Worm (Caenorhabditis elegans) whole organism, L4/young adult: ENCODE data around the gene Y38H8A.7.

ENCODE experiments used
- dao-5 ChIP-seq: sonication (generic microtip); optimal IDR thresholded peaks from 2 replicates; lab custom pipeline; 2016; ENCODE audit warnings: missing genotype, missing genetic modification characterization, moderate library complexity, missing compliant biosample characterization
- him-1 ChIP-seq: sonication (generic microtip); optimal IDR thresholded peaks from 2 replicates; lab custom pipeline; 2016; ENCODE audit warnings: missing genotype, missing genetic modification reagents, missing genetic modification characterization, missing compliant biosample characterization

DNA sequence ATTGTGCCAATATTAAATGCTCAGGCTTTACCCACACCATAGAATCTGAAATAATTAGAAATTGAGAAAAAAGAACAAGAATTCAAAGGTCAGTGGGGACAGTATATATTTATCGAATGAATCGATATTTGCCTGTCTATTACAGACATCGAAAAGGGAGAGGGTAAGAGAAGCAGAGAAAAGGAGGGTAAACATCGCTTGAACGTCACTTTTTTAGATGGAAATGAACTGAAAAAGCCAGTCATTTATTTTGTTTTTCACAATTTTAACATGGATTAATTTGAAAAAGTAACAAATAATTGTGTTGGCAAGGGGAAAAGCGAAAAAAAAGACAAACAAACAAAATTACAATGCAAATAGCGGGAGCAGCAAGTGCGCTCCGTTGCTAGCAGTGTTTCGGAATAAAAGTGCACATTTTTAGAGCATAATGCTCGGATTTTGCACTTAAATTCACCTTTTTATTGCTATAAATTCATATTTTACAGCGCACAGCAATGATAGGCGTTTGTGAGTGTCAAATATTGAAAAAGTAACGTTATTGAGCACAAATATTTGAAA lies 47.6 kb downstream of the Y38H8A.7 start, which contains the start of gene tbc-9:
- no peak for TF ChIP-seq dao-5 (tag; lab: Kevin White, UChicago)
- TF ChIP-seq him-1 (tag; lab: Kevin White, UChicago) = no peak
